Fruit fly (Drosophila melanogaster) whole organism, larva: ENCODE results near the gene CG9626.

ENCODE experiments used
- noc ChIP-seq: fragments of 200-800 bp; sonication (Bioruptor generic); optimal IDR thresholded peaks from 3 replicates; lab custom pipeline; 2019; ENCODE audit warnings: missing biosample characterization, mild to moderate bottlenecking, missing genetic modification characterization, moderate library complexity

CG9626 gene

dm6 chr3R:8254347-8254746 lies 46.4 kb downstream of the CG9626 start:
- no peak for TF ChIP-seq noc (tag; lab: Kevin White, UChicago)

dm6 chr3R:8251532-8251931 lies 49.2 kb downstream of the CG9626 start:
- no peak for TF ChIP-seq noc (tag; lab: Kevin White, UChicago)

- TF ChIP-seq noc (tag; lab: Kevin White, UChicago), result no peak
Observed at dm6 chr3R:8250166-8250733, 50.5 kb downstream of the CG9626 start, which contains the start of gene mtg. Gene mtg, plus strand, starts transcription at chr3R:8250497.

- no peak for TF ChIP-seq noc (tag; lab: Kevin White, UChicago)
Observed at dm6 chr3R:8248138-8248537, 52.6 kb downstream of the CG9626 start, which contains the start of gene CG15864. Gene CG15864, plus strand, starts transcription at chr3R:8248438.
